Worm (Caenorhabditis elegans) whole organism, L4/young adult: ENCODE measurements around the gene F18E3.13.

Experiments used
- W03F9.2 ChIP-seq: fragments of 150-350 bp; optimal IDR thresholded peaks from 2 replicates; lab custom pipeline; 2014; ENCODE audit warnings: missing biosample characterization, missing genetic modification characterization
- dao-5 ChIP-seq: sonication (generic microtip); optimal IDR thresholded peaks from 2 replicates; lab custom pipeline; 2016; ENCODE audit warnings: missing genotype, missing genetic modification characterization, moderate library complexity, missing compliant biosample characterization
- him-1 ChIP-seq: sonication (generic microtip); optimal IDR thresholded peaks from 2 replicates; lab custom pipeline; 2016; ENCODE audit warnings: missing genotype, missing genetic modification reagents, missing genetic modification characterization, missing compliant biosample characterization

- TF ChIP-seq him-1 (tag; lab: Kevin White, UChicago) (no peak), W03F9.2 (tag; lab: Kevin White, UChicago) (peak; percentile 0), dao-5 (no peak)
Measured at ce11 chrV:7434805-7435363, 18.9 kb downstream of the F18E3.13 start.
